Fruit fly (Drosophila melanogaster) ovary, adult (tissue): ENCODE results near the gene Mst33A.

Source experiments
- CG17801 ChIP-seq: fragments of 200-800 bp; optimal IDR thresholded peaks from 2 replicates; lab custom pipeline; 2019; ENCODE audit warnings: missing biosample characterization, mild to moderate bottlenecking, missing genetic modification characterization, moderate library complexity; ENCODE audit not compliant: partially characterized antibody

Gene Mst33A

dm6 chr2L:11586733-11587132 is at the start of gene Mst33A:
Gene Mst33A, minus strand, starts transcription at chr2L:11586833.
- no peak for TF ChIP-seq CG17801 (GFP tag; lab: Kevin White, UChicago)

DNA sequence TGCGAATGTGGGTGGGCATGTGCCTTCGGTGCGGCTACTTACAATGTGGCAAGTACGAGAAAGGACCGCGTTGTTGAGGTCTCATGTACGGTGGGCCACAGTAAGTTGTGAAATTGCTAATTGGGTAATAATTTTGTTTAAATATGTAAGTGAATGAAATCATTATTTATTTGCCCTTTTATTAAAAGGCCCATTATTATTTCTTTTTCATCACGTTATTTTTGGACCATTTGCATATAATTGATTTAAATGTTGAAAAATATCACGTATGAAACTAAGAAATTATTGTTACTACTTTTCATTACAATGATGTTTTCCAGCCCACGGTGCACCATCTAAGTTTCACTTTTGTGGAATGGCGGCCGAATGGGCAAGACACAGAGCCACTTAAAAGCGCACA is 41.7 kb upstream of the Mst33A start:
- TF ChIP-seq CG17801 (GFP tag; lab: Kevin White, UChicago) = no peak

- TF ChIP-seq CG17801 (GFP tag; lab: Kevin White, UChicago) = no peak
Measured at dm6 chr2L:11624190-11624589, 37.6 kb upstream of the Mst33A start.

- TF ChIP-seq CG17801 (GFP tag; lab: Kevin White, UChicago) = no peak
Measured at dm6 chr2L:11611672-11612071, 25.0 kb upstream of the Mst33A start, which contains the start of gene spag4. Gene spag4, minus strand, starts transcription at chr2L:11611772.

dm6 chr2L:11591578-11591977 is 4.9 kb upstream of the Mst33A start, which contains the start of gene Acp33A:
Gene Acp33A, minus strand, starts transcription at chr2L:11591678.
- TF ChIP-seq CG17801 (GFP tag; lab: Kevin White, UChicago) = no peak

dm6 chr2L:11589064-11589463 is 2.4 kb upstream of the Mst33A start:
- no peak for TF ChIP-seq CG17801 (GFP tag; lab: Kevin White, UChicago)

DNA sequence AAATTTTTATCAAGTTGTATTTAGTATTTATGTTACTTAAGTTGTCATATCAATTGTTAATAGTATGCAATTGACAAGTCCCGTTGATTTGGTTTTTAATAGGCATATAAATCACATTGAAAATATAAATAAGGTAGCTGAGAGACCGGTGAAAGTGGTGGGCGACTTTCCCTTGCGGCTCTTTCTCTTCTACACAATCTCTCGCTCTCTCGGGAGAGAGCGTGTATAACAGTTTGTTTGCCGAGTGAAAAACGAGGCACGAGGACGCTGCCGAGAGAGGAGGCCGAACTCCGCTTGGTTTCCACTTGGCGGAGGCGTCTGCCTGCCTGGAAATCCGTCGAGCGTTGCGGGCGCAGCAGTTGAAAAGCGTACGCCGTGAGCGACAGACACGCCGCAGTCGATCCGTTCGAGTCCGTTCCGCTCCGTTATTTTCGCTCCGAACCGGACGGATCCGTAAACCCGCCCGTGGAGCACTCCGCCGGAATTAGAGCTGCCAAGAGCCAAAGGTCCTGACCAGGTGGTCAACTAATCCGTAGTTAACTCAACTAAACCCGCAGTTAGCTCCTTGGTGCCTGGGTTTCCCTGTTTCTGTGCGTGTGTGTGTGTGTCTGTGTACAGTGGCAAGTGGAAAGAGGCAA is 4.9 kb downstream of the Mst33A start, which contains the start of gene kek2:
kek2 (plus strand) TSS at position 321 of the 638 bp plus-strand sequence.
- TF ChIP-seq CG17801 (GFP tag; lab: Kevin White, UChicago) = no peak

DNA sequence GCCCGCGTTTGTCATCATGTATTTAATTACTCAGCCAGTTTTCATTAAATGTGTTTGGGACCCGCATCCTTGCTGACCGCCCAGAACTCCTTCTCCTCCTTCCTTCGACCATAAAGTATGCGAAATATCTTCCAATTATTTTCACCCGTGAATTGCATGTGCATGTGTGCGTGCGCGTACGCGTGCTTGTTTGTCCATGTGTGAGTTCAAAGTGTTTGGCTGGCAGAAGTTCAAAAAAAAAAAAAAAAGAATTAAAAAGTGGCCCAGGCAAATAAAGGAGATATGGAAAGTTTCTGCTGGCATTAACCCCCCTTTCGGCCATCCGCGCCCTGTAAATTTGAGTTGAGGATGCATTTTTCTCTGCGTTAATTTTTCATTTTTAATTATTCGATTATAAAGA is 32.8 kb downstream of the Mst33A start:
- no peak for TF ChIP-seq CG17801 (GFP tag; lab: Kevin White, UChicago)

dm6 chr2L:11535845-11536244 is 50.8 kb downstream of the Mst33A start, which contains the start of gene CG43438:
Gene CG43438, plus strand, starts transcription at chr2L:11536145.
- no peak for TF ChIP-seq CG17801 (GFP tag; lab: Kevin White, UChicago)
